Fruit fly (Drosophila melanogaster): ENCODE results near the gene Rcd-1.

The Rcd-1 gene

DNA sequence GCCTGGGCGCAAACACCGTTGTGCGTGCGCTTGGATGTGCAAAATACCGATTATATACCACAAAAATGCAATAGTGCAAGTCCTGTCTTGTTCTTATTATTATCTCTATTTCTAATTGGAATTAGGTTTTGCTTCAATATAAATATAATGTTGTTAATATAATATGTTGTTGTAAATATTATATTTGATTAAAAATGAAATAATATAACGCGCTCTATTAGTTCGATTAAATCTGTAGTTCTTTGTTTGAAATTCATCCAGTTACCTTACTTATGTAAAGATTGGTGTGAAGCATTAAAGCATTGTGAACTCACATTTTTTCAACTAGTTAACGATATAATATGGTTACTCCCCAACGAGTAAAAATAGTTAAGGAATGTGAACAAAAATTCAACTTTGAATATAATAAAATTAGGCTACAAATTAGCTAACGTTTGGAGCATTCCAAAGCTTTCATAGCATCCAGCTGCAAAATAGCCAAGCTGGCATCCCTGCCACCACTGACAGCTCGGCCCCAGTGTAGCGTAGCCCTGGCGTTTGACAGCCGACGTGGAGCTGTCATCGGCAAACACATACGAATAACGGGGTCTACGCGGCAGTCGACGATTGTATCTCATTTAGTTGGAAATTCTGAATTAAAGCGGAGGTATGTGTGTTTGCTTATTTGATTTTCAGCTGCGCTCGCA is 4.4 kb downstream of the Rcd-1 start, which contains the start of the genes CG12237 and Sec61gamma:
Gene CG12237 (minus strand): TSS at position 51 of the 686 bp plus-strand sequence.
Gene Sec61gamma (plus strand): TSS at position 509 of the 686 bp plus-strand sequence.
- TF ChIP-seq Hnf4 (GFP tag; optimal IDR thresholded peaks at IDR 0.05) (no peak), Myc (optimal IDR thresholded peaks at IDR 0.05) (peak; percentile 94), OdsH (GFP tag; optimal IDR thresholded peaks at IDR 0.05) (no peak), GATAd (GFP tag; optimal IDR thresholded peaks at IDR 0.05) (no peak), psq (GFP tag; optimal IDR thresholded peaks at IDR 0.05) (no peak), sv (GFP tag; optimal IDR thresholded peaks at IDR 0.05) (peak; percentile 8), Dif (GFP tag; optimal IDR thresholded peaks at IDR 0.05; ENCODE audit: partially characterized antibody) (peak; percentile 46), woc (GFP tag; optimal IDR thresholded peaks at IDR 0.05) (peak; percentile 74), ey (GFP tag; optimal IDR thresholded peaks at IDR 0.05) (no peak), Sp1 (GFP tag; optimal IDR thresholded peaks at IDR 0.05) (peak; percentile 45), HLH106 (tag; optimal IDR thresholded peaks at IDR 0.05) (no peak), Rel (GFP tag; optimal IDR thresholded peaks at IDR 0.05) (no peak), Rel (tag; optimal IDR thresholded peaks at IDR 0.05) (peak; percentile 49), dsf (GFP tag; optimal IDR thresholded peaks at IDR 0.05; ENCODE audit: borderline replicate concordance) (no peak), Dfd (GFP tag; optimal IDR thresholded peaks at IDR 0.05) (no peak), Abd-B (GFP tag; optimal IDR thresholded peaks at IDR 0.05) (no peak), dmrt93B (GFP tag; optimal IDR thresholded peaks at IDR 0.05) (no peak), dl (GFP tag; optimal IDR thresholded peaks at IDR 0.05; ENCODE audit: insufficient read depth in 1 of 2, partially characterized antibody in 2 of 2) (no peak)

DNA sequence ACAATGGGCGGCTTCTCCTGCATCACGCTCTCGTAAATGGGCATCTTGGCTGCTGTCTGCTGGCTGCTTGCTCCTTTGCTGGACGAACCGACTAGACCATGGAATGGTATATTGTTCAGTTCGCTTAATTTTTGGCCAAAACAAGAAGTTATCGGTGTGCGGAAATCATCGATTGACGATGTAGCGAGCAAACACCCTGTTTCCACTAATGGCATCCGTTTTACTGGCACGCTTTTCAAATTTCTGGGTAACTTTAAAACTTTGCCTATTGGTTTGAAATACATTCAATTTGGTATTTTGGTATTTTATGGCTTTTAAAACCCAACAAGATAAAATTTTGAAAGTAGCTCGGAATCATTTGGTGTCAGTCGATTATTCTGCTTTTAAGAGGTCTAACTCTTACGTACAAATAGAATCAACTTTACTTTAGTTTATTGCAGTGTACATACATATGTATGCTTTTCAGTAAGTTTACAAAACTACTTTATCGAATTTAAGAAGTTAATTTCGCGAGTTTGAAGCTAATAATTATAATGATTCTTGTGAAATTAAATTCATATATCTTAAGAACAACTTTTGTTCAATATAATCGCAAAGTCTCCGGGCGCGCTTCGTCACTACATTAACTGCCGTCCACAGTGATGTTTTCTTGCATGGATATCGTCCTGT is 7.4 kb downstream of the Rcd-1 start, which contains the start of gene Arp10:
Gene Arp10 (minus strand): TSS at position 304 of the 669 bp plus-strand sequence.
- TF ChIP-seq fru (GFP tag; optimal IDR thresholded peaks at IDR 0.05) (no peak), CrebA (GFP tag; optimal IDR thresholded peaks at IDR 0.05; ENCODE audit: borderline replicate concordance) (no peak), psq (GFP tag; optimal IDR thresholded peaks at IDR 0.05) (no peak), Hr83 (GFP tag; optimal IDR thresholded peaks at IDR 0.05; ENCODE audit: poor library complexity, severe bottlenecking) (no peak), CG32264 (GFP tag; optimal IDR thresholded peaks at IDR 0.05) (no peak), Abd-B (GFP tag; optimal IDR thresholded peaks at IDR 0.05) (no peak), dl (GFP tag; optimal IDR thresholded peaks at IDR 0.05; ENCODE audit: insufficient read depth in 1 of 2, partially characterized antibody in 2 of 2) (no peak), Hr78 (GFP tag; optimal IDR thresholded peaks at IDR 0.05) (no peak), pan (optimal IDR thresholded peaks at IDR 0.05) (no peak), HLH106 (tag; optimal IDR thresholded peaks at IDR 0.05) (peak; percentile 25), Hnf4 (GFP tag; optimal IDR thresholded peaks at IDR 0.05) (no peak), OdsH (GFP tag; optimal IDR thresholded peaks at IDR 0.05) (no peak), h (GFP tag; optimal IDR thresholded peaks at IDR 0.05) (peak; percentile 11), N (GFP tag; optimal IDR thresholded peaks at IDR 0.05) (peak; percentile 87), Sp1 (GFP tag; optimal IDR thresholded peaks at IDR 0.05) (peak; percentile 5)

- TF ChIP-seq dmrt93B (GFP tag; optimal IDR thresholded peaks at IDR 0.05) (no peak), pan (optimal IDR thresholded peaks at IDR 0.05) (no peak), foxo (GFP tag; optimal IDR thresholded peaks at IDR 0.05) (peak in 1 of 2 experiments; percentile 66), HLH106 (tag; optimal IDR thresholded peaks at IDR 0.05) (peak; percentile 56), CrebA (GFP tag; optimal IDR thresholded peaks at IDR 0.05; ENCODE audit: borderline replicate concordance) (no peak), psq (GFP tag; optimal IDR thresholded peaks at IDR 0.05) (peak; percentile 40), Dif (GFP tag; optimal IDR thresholded peaks at IDR 0.05; ENCODE audit: partially characterized antibody) (no peak), CG9705 (GFP tag; optimal IDR thresholded peaks at IDR 0.05) (peak; percentile 44), ey (GFP tag; optimal IDR thresholded peaks at IDR 0.05) (peak; percentile 59), brk (GFP tag; optimal IDR thresholded peaks at IDR 0.05) (no peak), OdsH (GFP tag; optimal IDR thresholded peaks at IDR 0.05) (no peak), N (GFP tag; optimal IDR thresholded peaks at IDR 0.05) (no peak), usp (GFP tag; optimal IDR thresholded peaks at IDR 0.05) (no peak), lola (GFP tag; optimal IDR thresholded peaks at IDR 0.05) (no peak), dl (GFP tag; optimal IDR thresholded peaks at IDR 0.05; ENCODE audit: insufficient read depth in 1 of 2, partially characterized antibody in 2 of 2) (no peak), br (GFP tag; optimal IDR thresholded peaks at IDR 0.05) (no peak), Sp1 (GFP tag; optimal IDR thresholded peaks at IDR 0.05) (peak; percentile 24), h (GFP tag; optimal IDR thresholded peaks at IDR 0.05) (no peak), Vsx2 (GFP tag; optimal IDR thresholded peaks at IDR 0.05; ENCODE audit: partially characterized antibody) (no peak), fru (GFP tag; optimal IDR thresholded peaks at IDR 0.05) (no peak), Dfd (GFP tag; optimal IDR thresholded peaks at IDR 0.05) (no peak), Hnf4 (GFP tag; optimal IDR thresholded peaks at IDR 0.05) (no peak), woc (GFP tag; optimal IDR thresholded peaks at IDR 0.05) (no peak), sv (GFP tag; optimal IDR thresholded peaks at IDR 0.05) (peak; percentile 0), Hr83 (GFP tag; optimal IDR thresholded peaks at IDR 0.05; ENCODE audit: poor library complexity, severe bottlenecking) (no peak), tai (GFP tag; optimal IDR thresholded peaks at IDR 0.05) (no peak)
Measured at dm6 chrX:19651757-19652419, 13.3 kb downstream of the Rcd-1 start, which contains the start of the genes Ranbp21 and Elys. TSS of gene Ranbp21 (minus strand) at chrX:19652269. TSS of gene Elys (plus strand) at chrX:19652305.

All from whole organism, wandering third instar larva.